Fruit fly (Drosophila melanogaster): ENCODE results near the gene Mco3.

The Mco3 gene

DNA sequence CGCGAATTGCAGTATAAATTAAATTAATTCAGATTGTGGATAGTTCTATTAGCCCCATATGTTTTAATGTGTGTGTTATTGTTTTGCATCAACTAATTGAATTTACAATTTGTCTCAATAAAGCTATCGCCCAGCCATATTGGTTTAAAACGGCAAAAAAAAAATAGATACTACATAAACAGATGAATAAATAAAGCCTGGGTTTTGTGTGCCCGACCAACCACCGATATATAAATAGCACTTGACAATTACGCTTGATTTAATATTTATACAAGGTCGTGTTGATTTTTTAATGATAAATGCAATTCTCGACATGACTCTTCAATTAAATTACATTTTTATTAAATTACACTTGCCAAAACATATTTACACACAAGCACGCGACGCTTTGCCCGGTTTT lies 26.9 kb upstream of the Mco3 start:
- TF ChIP-seq spab (GFP tag; optimal IDR thresholded peaks at IDR 0.05) (no peak), CG11762 (GFP tag; optimal IDR thresholded peaks at IDR 0.05; ENCODE audit: insufficient read depth) (no peak), fd59A (GFP tag; optimal IDR thresholded peaks at IDR 0.05) (no peak)

DNA sequence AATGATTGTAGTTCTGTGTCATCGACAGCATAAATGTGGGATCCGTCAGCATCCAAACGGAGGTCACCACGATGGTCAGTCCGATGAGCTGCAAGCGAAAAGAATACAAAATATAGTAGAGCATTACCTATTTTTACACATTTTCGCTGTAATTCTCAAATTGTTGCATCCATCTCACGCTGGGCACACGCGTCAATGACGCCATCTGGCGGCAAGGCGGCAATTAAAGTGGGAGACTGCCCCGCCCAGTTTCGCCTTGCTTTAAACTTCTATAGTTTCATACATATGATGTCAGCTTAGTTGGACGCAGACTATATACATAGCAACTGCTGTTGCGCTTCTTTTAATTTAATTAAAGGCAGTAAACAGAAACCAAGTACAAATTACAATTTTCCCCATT lies 20.6 kb upstream of the Mco3 start:
- TF ChIP-seq CG7368 (GFP tag; optimal IDR thresholded peaks at IDR 0.05) (no peak), dac (GFP tag; optimal IDR thresholded peaks at IDR 0.05) (no peak), esn (GFP tag; optimal IDR thresholded peaks at IDR 0.05) (no peak), Eip78C (GFP tag) (no peak), pdm3 (GFP tag; optimal IDR thresholded peaks at IDR 0.05) (no peak), CG1621 (tag; optimal IDR thresholded peaks at IDR 0.05) (no peak), CG16779 (tag; optimal IDR thresholded peaks at IDR 0.05) (no peak), CG11762 (GFP tag; optimal IDR thresholded peaks at IDR 0.05; ENCODE audit: insufficient read depth) (no peak), fkh (GFP tag; optimal IDR thresholded peaks at IDR 0.05) (no peak), fd59A (GFP tag; optimal IDR thresholded peaks at IDR 0.05) (no peak), CG15336 (GFP tag; IDR thresholded peaks at IDR 0.05) (no peak), CG4318 (GFP tag; optimal IDR thresholded peaks at IDR 0.05) (no peak)

DNA sequence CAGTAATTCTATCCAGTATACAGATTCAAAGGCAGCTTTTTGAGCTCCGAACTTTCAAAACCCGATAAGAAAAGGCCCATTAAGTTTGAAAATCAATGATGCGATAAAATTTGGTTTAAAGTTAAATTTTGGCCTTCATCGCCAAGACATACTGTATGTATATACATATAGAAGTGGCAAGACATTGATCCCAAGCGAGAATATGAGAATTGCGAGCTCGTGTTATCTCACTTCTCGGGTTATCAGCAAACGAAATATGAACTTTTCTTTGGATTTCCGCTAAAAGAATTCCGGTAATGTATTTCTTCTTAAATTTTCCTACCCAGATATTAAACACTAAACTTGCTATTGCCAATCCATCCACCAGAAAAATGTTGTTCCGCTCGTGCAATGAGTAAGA lies 20.2 kb upstream of the Mco3 start:
- TF ChIP-seq achi (GFP tag; optimal IDR thresholded peaks at IDR 0.05) (no peak), cyc (GFP tag; optimal IDR thresholded peaks at IDR 0.05) (no peak), topi (GFP tag; optimal IDR thresholded peaks at IDR 0.05) (no peak), Sox102F (GFP tag; optimal IDR thresholded peaks at IDR 0.05) (no peak), Hr4 (GFP tag; optimal IDR thresholded peaks at IDR 0.05) (peak; percentile 13), CG8119 (GFP tag; IDR thresholded peaks at IDR 0.05) (peak; percentile 43; the same call in 1 of the 3 replicates), Eip78C (GFP tag) (peak; percentile 31), vri (GFP tag; optimal IDR thresholded peaks at IDR 0.05) (no peak), svp (GFP tag) (peak; percentile 93), CG4318 (GFP tag; optimal IDR thresholded peaks at IDR 0.05) (no peak), pdm3 (GFP tag; optimal IDR thresholded peaks at IDR 0.05) (peak; percentile 22), CG15336 (GFP tag; IDR thresholded peaks at IDR 0.05) (no peak), CG10631 (GFP tag; optimal IDR thresholded peaks at IDR 0.05) (no peak), CG7368 (GFP tag; optimal IDR thresholded peaks at IDR 0.05) (no peak), Sox15 (GFP tag; optimal IDR thresholded peaks at IDR 0.05) (no peak), dac (GFP tag; optimal IDR thresholded peaks at IDR 0.05) (no peak), CG10669 (GFP tag; optimal IDR thresholded peaks at IDR 0.05) (no peak), CG16779 (tag; optimal IDR thresholded peaks at IDR 0.05) (no peak), CG11294 (GFP tag; IDR thresholded peaks at IDR 0.05) (no peak), CG8319 (GFP tag; optimal IDR thresholded peaks at IDR 0.05) (no peak), net (GFP tag; optimal IDR thresholded peaks at IDR 0.05) (no peak)

DNA sequence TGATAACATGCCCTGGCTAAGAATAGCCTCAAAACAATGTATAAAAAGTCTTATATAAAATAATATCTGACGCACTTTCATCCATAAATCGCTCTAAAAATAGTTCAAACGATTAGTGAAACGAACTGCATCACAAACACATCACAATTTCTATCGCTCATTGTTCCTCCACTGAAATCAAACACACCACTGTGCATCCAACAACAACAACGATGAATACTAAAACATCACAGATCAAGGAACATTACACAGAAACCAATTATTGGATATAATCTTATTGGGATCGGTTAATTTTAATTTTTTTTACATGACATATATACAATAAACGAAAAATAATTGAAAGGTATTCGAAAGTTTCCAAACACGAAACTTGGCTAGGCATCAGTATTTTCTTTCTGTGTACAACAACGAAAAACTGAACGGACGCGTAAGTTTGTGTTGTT lies 17.9 kb upstream of the Mco3 start:
- TF ChIP-seq Ets21C (GFP tag; optimal IDR thresholded peaks at IDR 0.05) (no peak), dac (GFP tag; optimal IDR thresholded peaks at IDR 0.05) (no peak), spab (GFP tag; optimal IDR thresholded peaks at IDR 0.05) (no peak), CG15336 (GFP tag; IDR thresholded peaks at IDR 0.05) (peak; percentile 83), CG3032 (tag; optimal IDR thresholded peaks at IDR 0.05) (no peak), Met (GFP tag; optimal IDR thresholded peaks at IDR 0.05) (peak; percentile 22), svp (GFP tag) (peak; percentile 68), CG11902 (GFP tag; optimal IDR thresholded peaks at IDR 0.05) (no peak), CG1621 (tag; optimal IDR thresholded peaks at IDR 0.05) (no peak), OdsH (GFP tag; optimal IDR thresholded peaks at IDR 0.05) (peak; percentile 53), Eip78C (GFP tag) (peak; percentile 79), CG8119 (GFP tag; IDR thresholded peaks at IDR 0.05) (peak; percentile 78; the same call in 2 of the 3 replicates), CG6808 (GFP tag; optimal IDR thresholded peaks at IDR 0.05) (no peak), CG6792 (GFP tag; optimal IDR thresholded peaks at IDR 0.05) (no peak), Lpt (GFP tag; optimal IDR thresholded peaks at IDR 0.05) (peak; percentile 17), Sox14 (GFP tag; optimal IDR thresholded peaks at IDR 0.05) (peak; percentile 44), cyc (GFP tag; optimal IDR thresholded peaks at IDR 0.05) (peak; percentile 3), Blimp-1 (GFP tag; optimal IDR thresholded peaks at IDR 0.05) (no peak), esn (GFP tag; optimal IDR thresholded peaks at IDR 0.05) (peak; percentile 28), Sox102F (GFP tag; optimal IDR thresholded peaks at IDR 0.05) (peak; percentile 29), pdm3 (GFP tag; optimal IDR thresholded peaks at IDR 0.05) (peak; percentile 61), CG3919 (GFP tag; optimal IDR thresholded peaks at IDR 0.05) (peak; percentile 48), eg (GFP tag; IDR thresholded peaks at IDR 0.05) (no peak; the same call in 2 of the 3 replicates), lz (GFP tag; optimal IDR thresholded peaks at IDR 0.05) (no peak), CG8319 (GFP tag; optimal IDR thresholded peaks at IDR 0.05) (no peak), salr (GFP tag; optimal IDR thresholded peaks at IDR 0.05) (peak in 1 of 2 experiments; percentile 65), CG11294 (GFP tag; IDR thresholded peaks at IDR 0.05) (0 out of 2 replicates have a peak, but pooled peaks have one; percentile 51), CG4318 (GFP tag; optimal IDR thresholded peaks at IDR 0.05) (peak; percentile 58), Eip93F (GFP tag; optimal IDR thresholded peaks at IDR 0.05) (no peak), CG32006 (GFP tag; optimal IDR thresholded peaks at IDR 0.05) (peak; percentile 78), Sox15 (GFP tag; optimal IDR thresholded peaks at IDR 0.05) (no peak)

Data from whole organism, prepupa.